Fruit fly (Drosophila melanogaster) whole organism, adult: ENCODE measurements around the gene CG5500.

Experiments used
- CG14711 ChIP-seq: fragments of 200-800 bp; sonication (Bioruptor generic); optimal IDR thresholded peaks from 2 replicates; lab custom pipeline; 2018; ENCODE audit warnings: missing biosample characterization, mild to moderate bottlenecking, missing genetic modification characterization, moderate library complexity
- CG1620 ChIP-seq: fragments of 200-800 bp; sonication (Bioruptor generic); optimal IDR thresholded peaks from 2 replicates; lab custom pipeline; 2016; ENCODE audit warnings: missing biosample characterization, missing genetic modification characterization
- CG5204 ChIP-seq: fragments of 200-800 bp; sonication (Bioruptor generic); optimal IDR thresholded peaks from 2 replicates; lab custom pipeline; 2016; ENCODE audit warnings: missing biosample characterization, missing genetic modification characterization
- CG7045 ChIP-seq: fragments of 200-800 bp; sonication (Bioruptor generic); optimal IDR thresholded peaks from 2 replicates; lab custom pipeline; 2017; ENCODE audit warnings: missing biosample characterization, mild to moderate bottlenecking, missing genetic modification characterization
- CG7101 ChIP-seq: fragments of 200-800 bp; sonication (Bioruptor generic); optimal IDR thresholded peaks from 2 replicates; lab custom pipeline; 2018; ENCODE audit warnings: missing biosample characterization, mild to moderate bottlenecking, missing genetic modification characterization, moderate library complexity
- Clk ChIP-seq: fragments of 200-800 bp; sonication (Bioruptor generic); optimal IDR thresholded peaks from 2 replicates; lab custom pipeline; 2017; ENCODE audit warnings: missing biosample characterization, missing genetic modification characterization
- Crg-1 ChIP-seq: fragments of 200-800 bp; sonication (Bioruptor generic); optimal IDR thresholded peaks from 2 replicates; lab custom pipeline; 2016; ENCODE audit warnings: missing biosample characterization, missing genetic modification characterization
- Hr96 ChIP-seq: fragments of 200-800 bp; sonication (Bioruptor generic); optimal IDR thresholded peaks from 2 replicates; lab custom pipeline; 2016; ENCODE audit warnings: missing biosample characterization, missing genetic modification characterization
- Mnt ChIP-seq: fragments of 200-800 bp; sonication (Bioruptor generic); optimal IDR thresholded peaks from 2 replicates; lab custom pipeline; 2016; ENCODE audit warnings: missing biosample characterization, mild to moderate bottlenecking, missing genetic modification characterization
- cnc ChIP-seq, 2 experiments: fragments of >200 bp; optimal IDR thresholded peaks; 2 replicates each; lab custom pipeline; 2017
- kay ChIP-seq: fragments of 200-800 bp; sonication (Bioruptor generic); peaks from one replicate; lab custom pipeline; 2016; ENCODE audit warnings: missing biosample characterization, missing genetic modification characterization, borderline replicate concordance
- ovo ChIP-seq: fragments of 200-800 bp; sonication (Bioruptor generic); optimal IDR thresholded peaks from 2 replicates; lab custom pipeline; 2016; ENCODE audit warnings: missing biosample characterization, missing genetic modification characterization
- pad ChIP-seq: fragments of 200-800 bp; sonication (Bioruptor generic); optimal IDR thresholded peaks from 3 replicates; lab custom pipeline; 2017; ENCODE audit warnings: missing biosample characterization, missing genetic modification characterization, mild to moderate bottlenecking, moderate library complexity, missing genetic modification reagents
- tj ChIP-seq: fragments of 200-800 bp; sonication (Bioruptor generic); optimal IDR thresholded peaks from 3 replicates; lab custom pipeline; 2017; ENCODE audit warnings: missing biosample characterization, mild to moderate bottlenecking, missing genetic modification characterization, moderate library complexity

DNA sequence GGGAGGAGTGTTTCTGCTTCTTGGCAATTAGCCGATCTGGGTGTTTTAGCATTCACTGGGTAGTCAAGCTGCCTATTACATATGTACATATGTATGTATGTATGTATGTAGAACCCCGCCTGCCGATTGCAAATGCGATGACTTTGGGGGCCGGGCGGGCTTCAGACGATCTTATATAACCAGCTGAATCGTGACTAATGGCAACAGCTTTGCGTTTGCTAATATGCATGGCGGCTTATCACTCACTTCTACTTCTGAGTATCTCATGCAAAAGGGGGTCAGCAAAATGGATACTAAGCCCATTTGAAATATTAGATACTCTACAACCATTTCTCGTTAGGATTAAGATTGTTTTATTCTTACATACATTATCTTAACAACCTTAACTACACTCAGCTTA lies 19.8 kb downstream of the CG5500 start:
- TF ChIP-seq tj = no peak
- TF ChIP-seq CG7101 (tag; lab: Kevin White, UChicago) = no peak
- TF ChIP-seq Clk (GFP tag; lab: Kevin White, UChicago) = no peak
- TF ChIP-seq Crg-1 (GFP tag; lab: Kevin White, UChicago) = no peak
- no peak for TF ChIP-seq CG1620 (GFP tag; lab: Kevin White, UChicago)
- no peak for TF ChIP-seq CG5204
- TF ChIP-seq Hr96 = no peak
- no peak for TF ChIP-seq CG14711 (tag; lab: Kevin White, UChicago)
- no peak for TF ChIP-seq CG7045 (GFP tag; lab: Kevin White, UChicago)
- no peak for TF ChIP-seq cnc (optimal IDR thresholded peaks at IDR 0.05; lab: Kevin White, UChicago)
- peak; percentile 83 for TF ChIP-seq kay
- TF ChIP-seq ovo (GFP tag; lab: Kevin White, UChicago) = no peak
- no peak for TF ChIP-seq Mnt (GFP tag; lab: Kevin White, UChicago)
- no peak for TF ChIP-seq pad (GFP tag; lab: Kevin White, UChicago)
